Fruit fly (Drosophila melanogaster) Kc167 (cell line): ENCODE results near the gene naz.

ENCODE experiments used
- Myc ChIP-seq: fragments of >200 bp; optimal IDR thresholded peaks from 2 replicates; lab custom pipeline; 2017; ENCODE audit warnings: missing external identifiers
- Sin3A ChIP-seq: fragments of >200 bp; optimal IDR thresholded peaks from 2 replicates; lab custom pipeline; 2018; ENCODE audit warnings: missing external identifiers
- h ChIP-seq: fragments of >200 bp; optimal IDR thresholded peaks from 3 replicates; lab custom pipeline; 2018; ENCODE audit warnings: missing external identifiers
- insv ChIP-seq: fragments of >200 bp; optimal IDR thresholded peaks from 3 replicates; lab custom pipeline; 2018; ENCODE audit warnings: missing external identifiers
- psq ChIP-seq: fragments of >200 bp; optimal IDR thresholded peaks from 2 replicates; lab custom pipeline; 2017; ENCODE audit warnings: missing external identifiers
- ttk ChIP-seq: sonication (Bioruptor generic); optimal IDR thresholded peaks from 2 replicates; lab custom pipeline; 2017; ENCODE audit warnings: missing external identifiers

dm6 chr3R:18314320-18314719, 14.4 kb downstream of the naz start, which contains the start of gene PKD:
- TF ChIP-seq Myc (lab: Kevin White, UChicago), result no peak
- no peak for TF ChIP-seq Sin3A (lab: Kevin White, UChicago)
- TF ChIP-seq h (lab: Kevin White, UChicago), result no peak
- TF ChIP-seq psq (lab: Kevin White, UChicago), result no peak
- no peak for TF ChIP-seq ttk (lab: Kevin White, UChicago)
- TF ChIP-seq insv (lab: Kevin White, UChicago), result no peak
